Fruit fly (Drosophila melanogaster) whole organism, wandering third instar larva: ENCODE data around the gene oc.

Experiments used
- Dif ChIP-seq: fragments of 200-275, 200-300 bp; sonication (Bioruptor generic); optimal IDR thresholded peaks from 2 replicates; lab custom pipeline; 2018; ENCODE audit warnings: missing biosample characterization, missing genetic modification characterization; ENCODE audit not compliant: partially characterized antibody
- Hnf4 ChIP-seq: fragments of 200-800 bp; sonication (Bioruptor generic); optimal IDR thresholded peaks from 2 replicates; lab custom pipeline; 2016; ENCODE audit warnings: missing biosample characterization, mild to moderate bottlenecking, missing genetic modification characterization
- Myc ChIP-seq: fragments of >200 bp; optimal IDR thresholded peaks from 2 replicates; lab custom pipeline; 2017
- OdsH ChIP-seq: fragments of 200-800 bp; sonication (Bioruptor generic); optimal IDR thresholded peaks from 2 replicates; lab custom pipeline; 2016; ENCODE audit warnings: missing biosample characterization, mild to moderate bottlenecking, missing genetic modification characterization
- ey ChIP-seq: fragments of 200-800 bp; sonication (Bioruptor generic); optimal IDR thresholded peaks from 2 replicates; lab custom pipeline; 2016; ENCODE audit warnings: missing biosample characterization, missing genetic modification characterization
- foxo ChIP-seq, 2 experiments: fragments of 200-800 bp; sonication (Bioruptor generic); optimal IDR thresholded peaks; 2 replicates in 1 of 2; 3 replicates in 1 of 2; lab custom pipeline; 2016 to 2017; ENCODE audit warnings: missing biosample characterization in 2 of 2, missing genetic modification characterization in 2 of 2
- h ChIP-seq: fragments of 200-800 bp; sonication (Bioruptor generic); optimal IDR thresholded peaks from 3 replicates; lab custom pipeline; 2016; ENCODE audit warnings: missing biosample characterization, mild to moderate bottlenecking, missing genetic modification characterization
- psq ChIP-seq: fragments of 200-800 bp; sonication (Bioruptor generic); optimal IDR thresholded peaks from 3 replicates; lab custom pipeline; 2017; ENCODE audit warnings: missing biosample characterization, mild to moderate bottlenecking, missing genetic modification characterization, moderate library complexity
- sage ChIP-seq: fragments of 200-800 bp; sonication (Bioruptor generic); optimal IDR thresholded peaks from 2 replicates; lab custom pipeline; 2016; ENCODE audit warnings: missing biosample characterization, mild to moderate bottlenecking, missing genetic modification characterization
- sv ChIP-seq: fragments of 200-800 bp; sonication (Bioruptor generic); optimal IDR thresholded peaks from 3 replicates; lab custom pipeline; 2016; ENCODE audit warnings: missing biosample characterization, missing genetic modification characterization
- tai ChIP-seq: sonication (Bioruptor generic); optimal IDR thresholded peaks from 2 replicates; lab custom pipeline; 2016; ENCODE audit warnings: missing biosample characterization, missing genetic modification characterization

DNA sequence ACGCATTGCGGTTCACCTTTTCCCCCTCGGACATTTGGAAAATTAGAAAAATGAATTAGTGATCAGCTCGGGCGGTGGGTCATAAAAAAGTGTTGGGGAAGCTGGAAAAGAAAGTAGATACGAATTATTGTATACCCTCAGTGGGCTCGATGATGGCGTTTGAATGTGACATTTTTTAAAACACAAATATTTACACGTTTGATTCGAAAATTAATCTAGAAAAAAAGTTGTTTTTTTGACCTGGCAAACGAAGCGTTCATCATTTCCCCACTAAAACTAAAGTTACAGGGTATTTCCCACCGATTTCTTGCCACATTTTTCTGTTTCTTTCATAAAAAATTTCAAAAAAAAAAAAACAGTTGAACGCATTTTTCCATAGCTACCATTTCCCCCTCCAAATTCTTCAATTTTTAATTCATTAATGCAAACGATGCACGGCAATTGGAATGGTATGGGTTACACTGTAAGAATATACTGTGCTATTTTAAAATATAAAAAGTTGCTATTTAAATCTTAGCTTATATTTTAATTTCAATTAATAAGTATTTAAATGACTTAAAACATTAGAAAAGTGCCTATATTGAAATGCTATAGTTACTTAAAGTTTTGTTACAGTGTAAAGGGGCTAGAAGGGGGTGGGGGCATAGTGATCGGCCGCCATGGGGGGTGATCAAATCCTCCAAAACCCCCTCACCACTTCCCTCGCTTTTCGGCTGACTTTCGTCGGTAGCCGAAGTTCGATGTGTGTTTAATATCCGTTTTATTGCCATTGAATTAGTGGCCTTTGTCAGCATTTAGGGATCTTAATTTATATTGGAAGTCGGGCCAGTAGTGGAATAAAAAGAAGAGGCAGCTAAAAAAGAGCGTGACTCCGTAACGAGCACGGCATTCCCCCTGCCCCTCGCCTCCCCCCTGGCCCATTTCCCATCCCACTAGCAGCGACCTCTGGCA, 21.1 kb upstream of the oc start:
- TF ChIP-seq Dif (GFP tag; lab: Kevin White, UChicago): no peak
- no peak for TF ChIP-seq ey (GFP tag; lab: Kevin White, UChicago)
- TF ChIP-seq h (GFP tag; lab: Kevin White, UChicago): no peak
- TF ChIP-seq OdsH: no peak
- TF ChIP-seq Hnf4 (GFP tag; lab: Kevin White, UChicago): no peak
- no peak for TF ChIP-seq tai (GFP tag; lab: Kevin White, UChicago)
- no peak for TF ChIP-seq Myc (lab: Kevin White, UChicago)
- no peak for TF ChIP-seq foxo (GFP tag; optimal IDR thresholded peaks at IDR 0.05; lab: Kevin White, UChicago)
- TF ChIP-seq sage (GFP tag; lab: Kevin White, UChicago): no peak
- TF ChIP-seq psq (GFP tag; lab: Kevin White, UChicago): no peak
- TF ChIP-seq sv (GFP tag; lab: Kevin White, UChicago): no peak
